Fruit fly (Drosophila melanogaster): ENCODE results near the gene indra.

The indra gene

dm6 chr3L:1300076-1300635, 42.0 kb downstream of the indra start (continued):
- peak; percentile 79 for TF ChIP-seq CG6813 (GFP tag; optimal IDR thresholded peaks at IDR 0.05)
- peak; percentile 70 for TF ChIP-seq CG8290 (GFP tag; optimal IDR thresholded peaks at IDR 0.05)
- peak; percentile 30 to 55 for TF ChIP-seq CG8290 (tag; optimal IDR thresholded peaks at IDR 0.05)
- peak; percentile 30 for TF ChIP-seq CG3838 (GFP tag; optimal IDR thresholded peaks at IDR 0.05)
- TF ChIP-seq grn (GFP tag; optimal IDR thresholded peaks at IDR 0.05) = peak; percentile 80
- TF ChIP-seq Ptx1 (GFP tag; IDR thresholded peaks at IDR 0.05) = peak; percentile 80
- TF ChIP-seq E2f2 (GFP tag; IDR thresholded peaks at IDR 0.05) = peak; percentile 59
- peak; percentile 79 for TF ChIP-seq Hmr (GFP tag; optimal IDR thresholded peaks at IDR 0.05)
- peak; percentile 31 for TF ChIP-seq CG1603 (tag; optimal IDR thresholded peaks at IDR 0.05)
- peak; percentile 68 for TF ChIP-seq Deaf1 (tag; optimal IDR thresholded peaks at IDR 0.05)
- TF ChIP-seq croc (GFP tag; conservative IDR thresholded peaks at IDR 0.05) = peak; percentile 83
- TF ChIP-seq Stat92E (GFP tag; optimal IDR thresholded peaks at IDR 0.05) = peak in 1 of 3 experiments; percentile 37
- peak; percentile 88 for TF ChIP-seq BtbVII (GFP tag; optimal IDR thresholded peaks at IDR 0.05)
- no peak for TF ChIP-seq hb (GFP tag; IDR thresholded peaks at IDR 0.05; ENCODE audit: partially characterized antibody)
- TF ChIP-seq wor (GFP tag; IDR thresholded peaks at IDR 0.05) = peak; percentile 63
- TF ChIP-seq Aef1 (GFP tag; IDR thresholded peaks at IDR 0.05) = peak; percentile 53; the same call in 2 of the 3 replicates
- TF ChIP-seq stwl (tag; optimal IDR thresholded peaks at IDR 0.05) = peak; percentile 7
- no peak for TF ChIP-seq cad (GFP tag; optimal IDR thresholded peaks at IDR 0.05)
- TF ChIP-seq dmrt99B (tag; optimal IDR thresholded peaks at IDR 0.05) = peak; percentile 84
- no peak for TF ChIP-seq Hmx (GFP tag; optimal IDR thresholded peaks at IDR 0.05)
- peak; percentile 72 for TF ChIP-seq CG1233 (GFP tag; optimal IDR thresholded peaks at IDR 0.05)
- TF ChIP-seq CG12299 (tag; optimal IDR thresholded peaks at IDR 0.05) = peak; percentile 67
- peak; percentile 30 for TF ChIP-seq CG13296 (GFP tag; optimal IDR thresholded peaks at IDR 0.05)
- no peak for TF ChIP-seq CG12071 (GFP tag; optimal IDR thresholded peaks at IDR 0.05)
- peak; percentile 61 for TF ChIP-seq cwo (GFP tag; optimal IDR thresholded peaks at IDR 0.05)
- no peak; the same call in 2 of the 3 replicates for TF ChIP-seq Optix (GFP tag; IDR thresholded peaks at IDR 0.05)
- TF ChIP-seq Oaz (GFP tag; IDR thresholded peaks at IDR 0.05) = peak; percentile 56
- TF ChIP-seq CG13287 (GFP tag; IDR thresholded peaks at IDR 0.05; ENCODE audit: partially characterized antibody) = no peak
- peak; percentile 19 for TF ChIP-seq CG7786 (GFP tag; optimal IDR thresholded peaks at IDR 0.05)
- peak; percentile 67 for TF ChIP-seq ssp (GFP tag; IDR thresholded peaks at IDR 0.05)
- no peak for TF ChIP-seq Bteb2 (GFP tag; optimal IDR thresholded peaks at IDR 0.05)
- TF ChIP-seq ara (GFP tag; IDR thresholded peaks at IDR 0.05) = peak; percentile 92
- no peak for TF ChIP-seq Ets65A (GFP tag)
- peak; percentile 42 for TF ChIP-seq CG13123 (GFP tag; optimal IDR thresholded peaks at IDR 0.05)
- peak; percentile 83 for TF ChIP-seq CG11695 (GFP tag; IDR thresholded peaks at IDR 0.05)
- peak; percentile 79 for TF ChIP-seq dysf (GFP tag; IDR thresholded peaks at IDR 0.05)
- peak; percentile 66; the same call in 2 of the 3 replicates for TF ChIP-seq CG7357 (GFP tag; IDR thresholded peaks at IDR 0.05)
- TF ChIP-seq CG34224 (GFP tag; IDR thresholded peaks at IDR 0.05; ENCODE audit: partially characterized antibody) = no peak
- TF ChIP-seq CG1647 (GFP tag; optimal IDR thresholded peaks at IDR 0.05) = no peak
- no peak for TF ChIP-seq Dip2 (GFP tag; IDR thresholded peaks at IDR 0.05)
- peak; percentile 61; the same call in 2 of the 3 replicates for TF ChIP-seq CG14050 (GFP tag; IDR thresholded peaks at IDR 0.05)
- no peak for TF ChIP-seq yki (optimal IDR thresholded peaks at IDR 0.05)
- no peak for TF ChIP-seq Myb (GFP tag; optimal IDR thresholded peaks at IDR 0.05)
- TF ChIP-seq CG11093 (GFP tag; IDR thresholded peaks at IDR 0.05) = peak; percentile 55; the same call in 2 of the 3 replicates
- no peak for TF ChIP-seq zfh2 (GFP tag; optimal IDR thresholded peaks at IDR 0.05)
- peak; percentile 29 for TF ChIP-seq CG17802 (tag; optimal IDR thresholded peaks at IDR 0.05)
- TF ChIP-seq CG10979 (tag; optimal IDR thresholded peaks at IDR 0.05) = peak; percentile 93
- TF ChIP-seq nau (GFP tag; optimal IDR thresholded peaks at IDR 0.05) = no peak
- TF ChIP-seq Doc3 (GFP tag; IDR thresholded peaks at IDR 0.05; ENCODE audit: partially characterized antibody) = no peak
- no peak for TF ChIP-seq HLHmδ (GFP tag; optimal IDR thresholded peaks at IDR 0.05)
- no peak for TF ChIP-seq Sox100B (GFP tag; optimal IDR thresholded peaks at IDR 0.05)

Measured in whole organism, embryonic.